Fruit fly (Drosophila melanogaster) whole organism, prepupa: ENCODE measurements around the gene CG2767.

Source experiments
- CG10631 ChIP-seq: fragments of 200-800 bp; sonication (Bioruptor generic); optimal IDR thresholded peaks from 2 replicates; lab custom pipeline; 2016; ENCODE audit warnings: missing biosample characterization, missing genetic modification characterization
- CG10669 ChIP-seq: fragments of 200-800 bp; sonication (Bioruptor generic); optimal IDR thresholded peaks from 3 replicates; lab custom pipeline; 2018; ENCODE audit warnings: missing biosample characterization, mild to moderate bottlenecking, missing genetic modification characterization, moderate library complexity
- CG11294 ChIP-seq: fragments of 200-800 bp; sonication (Bioruptor generic); IDR thresholded peaks from 2 replicates; pipeline ENCODE4 v1.3.6; 2022; ENCODE audit warnings: missing biosample characterization, missing genetic modification characterization
- CG11902 ChIP-seq: fragments of 200-800 bp; sonication (Bioruptor generic); optimal IDR thresholded peaks from 3 replicates; lab custom pipeline; 2016; ENCODE audit warnings: missing biosample characterization, missing genetic modification characterization
- CG15336 ChIP-seq: fragments of 200-800 bp; sonication (Bioruptor generic); IDR thresholded peaks from 2 replicates; pipeline ENCODE4 v1.3.6; 2022; ENCODE audit warnings: missing biosample characterization, missing genetic modification characterization
- CG1621 ChIP-seq: fragments of 200-800 bp; sonication (Bioruptor generic); optimal IDR thresholded peaks from 3 replicates; lab custom pipeline; 2018; ENCODE audit warnings: missing biosample characterization, mild to moderate bottlenecking, missing genetic modification characterization
- CG16779 ChIP-seq: fragments of 200-800 bp; sonication (Bioruptor generic); optimal IDR thresholded peaks from 3 replicates; lab custom pipeline; 2017; ENCODE audit warnings: missing biosample characterization, mild to moderate bottlenecking, missing genetic modification characterization
- CG3032 ChIP-seq: fragments of 200-800 bp; optimal IDR thresholded peaks from 2 replicates; lab custom pipeline; 2019; ENCODE audit warnings: missing biosample characterization, mild to moderate bottlenecking, missing genetic modification characterization, moderate library complexity
- CG31627 ChIP-seq: fragments of 200-800 bp; sonication (Bioruptor generic); optimal IDR thresholded peaks from 3 replicates; lab custom pipeline; 2016; ENCODE audit warnings: missing biosample characterization, missing genetic modification characterization
- CG3919 ChIP-seq: fragments of 200-800 bp; sonication (Bioruptor generic); optimal IDR thresholded peaks from 3 replicates; lab custom pipeline; 2016; ENCODE audit warnings: missing biosample characterization, missing genetic modification characterization
- CG4318 ChIP-seq: fragments of 200-800 bp; sonication (Bioruptor generic); optimal IDR thresholded peaks from 3 replicates; lab custom pipeline; 2017; ENCODE audit warnings: missing biosample characterization, mild to moderate bottlenecking, missing genetic modification characterization
- CG6163 ChIP-seq: fragments of 200-800 bp; sonication (Bioruptor generic); IDR thresholded peaks from 3 replicates; pipeline ENCODE4 v1.3.6; 2022; ENCODE audit warnings: missing biosample characterization, missing genetic modification characterization
- CG6276 ChIP-seq: fragments of 200-800 bp; sonication (Bioruptor generic); optimal IDR thresholded peaks from 2 replicates; lab custom pipeline; 2017; ENCODE audit warnings: missing biosample characterization, mild to moderate bottlenecking, missing genetic modification characterization
- CG6792 ChIP-seq: fragments of 200-800 bp; sonication (Bioruptor generic); optimal IDR thresholded peaks from 3 replicates; lab custom pipeline; 2016; ENCODE audit warnings: missing biosample characterization, missing genetic modification characterization
- CG6808 ChIP-seq: fragments of 200-800 bp; sonication (Bioruptor generic); optimal IDR thresholded peaks from 3 replicates; lab custom pipeline; 2017; ENCODE audit warnings: missing biosample characterization, missing genetic modification characterization, mild to moderate bottlenecking, moderate library complexity, missing genetic modification reagents
- CG6854 ChIP-seq: fragments of 200-800 bp; sonication (Bioruptor generic); optimal IDR thresholded peaks from 2 replicates; lab custom pipeline; 2017; ENCODE audit warnings: missing biosample characterization, mild to moderate bottlenecking, missing genetic modification characterization
- CG7368 ChIP-seq: fragments of 200-800 bp; sonication (Bioruptor generic); optimal IDR thresholded peaks from 3 replicates; lab custom pipeline; 2016; ENCODE audit warnings: missing biosample characterization, missing genetic modification characterization
- CG8119 ChIP-seq: fragments of 200-800 bp; sonication (Bioruptor generic); IDR thresholded peaks from 3 replicates; pipeline ENCODE4 v1.3.6; 2022; ENCODE audit warnings: missing biosample characterization, missing genetic modification characterization
- CG8319 ChIP-seq: fragments of 200-800 bp; sonication (Bioruptor generic); optimal IDR thresholded peaks from 3 replicates; lab custom pipeline; 2016; ENCODE audit warnings: missing biosample characterization, missing genetic modification characterization
- CG8632 ChIP-seq: fragments of 200-800 bp; sonication (Bioruptor generic); optimal IDR thresholded peaks from 3 replicates; lab custom pipeline; 2016; ENCODE audit warnings: missing biosample characterization, missing genetic modification characterization
- CG9139 ChIP-seq: fragments of 200-800 bp; sonication (Bioruptor generic); optimal IDR thresholded peaks from 3 replicates; lab custom pipeline; 2017; ENCODE audit warnings: missing biosample characterization, mild to moderate bottlenecking, missing genetic modification characterization
- Eip75B ChIP-seq: fragments of 200-800 bp; sonication (Bioruptor generic); optimal IDR thresholded peaks from 3 replicates; lab custom pipeline; 2016; ENCODE audit warnings: missing biosample characterization, missing genetic modification characterization
- Eip78C ChIP-seq: fragments of 200-800 bp; sonication (Bioruptor generic); peaks from one replicate; lab custom pipeline; 2016; ENCODE audit warnings: missing biosample characterization, missing genetic modification characterization
- Eip93F ChIP-seq: fragments of 200-800 bp; sonication (Bioruptor generic); optimal IDR thresholded peaks from 2 replicates; lab custom pipeline; 2016; ENCODE audit warnings: missing biosample characterization, mild to moderate bottlenecking, missing genetic modification characterization
- Ets21C ChIP-seq: fragments of 200-800 bp; sonication (Bioruptor generic); optimal IDR thresholded peaks from 3 replicates; lab custom pipeline; 2016; ENCODE audit warnings: missing biosample characterization, missing genetic modification characterization
- Ets96B ChIP-seq: fragments of 200-800 bp; optimal IDR thresholded peaks from 2 replicates; lab custom pipeline; 2019; ENCODE audit warnings: missing biosample characterization, mild to moderate bottlenecking, missing genetic modification characterization, moderate library complexity
- Gug ChIP-seq: fragments of 200-800 bp; sonication (Bioruptor generic); IDR thresholded peaks from 2 replicates; pipeline ENCODE4 v1.3.6; 2022; ENCODE audit warnings: missing biosample characterization, missing genetic modification characterization
- Hr38 ChIP-seq: sonication (Bioruptor generic); optimal IDR thresholded peaks from 2 replicates; lab custom pipeline; 2016; ENCODE audit warnings: missing biosample characterization, missing genetic modification characterization
- Hr39 ChIP-seq: fragments of 200-800 bp; sonication (Bioruptor generic); optimal IDR thresholded peaks from 2 replicates; lab custom pipeline; 2016; ENCODE audit warnings: missing biosample characterization, missing genetic modification characterization
- Lpt ChIP-seq: fragments of 200-800 bp; sonication (Bioruptor generic); optimal IDR thresholded peaks from 3 replicates; lab custom pipeline; 2016; ENCODE audit warnings: missing biosample characterization, missing genetic modification characterization
- Met ChIP-seq: fragments of 200-800 bp; sonication (Bioruptor generic); optimal IDR thresholded peaks from 3 replicates; lab custom pipeline; 2016; ENCODE audit warnings: missing biosample characterization, missing genetic modification characterization
- OdsH ChIP-seq: fragments of 200-800 bp; sonication (Bioruptor generic); optimal IDR thresholded peaks from 3 replicates; lab custom pipeline; 2016; ENCODE audit warnings: missing biosample characterization, missing genetic modification characterization
- Smox ChIP-seq: fragments of 200-800 bp; sonication (Bioruptor generic); optimal IDR thresholded peaks from 3 replicates; lab custom pipeline; 2016; ENCODE audit warnings: missing biosample characterization, missing genetic modification characterization
- Sox102F ChIP-seq: fragments of 200-800 bp; sonication (Bioruptor generic); optimal IDR thresholded peaks from 2 replicates; lab custom pipeline; 2016; ENCODE audit warnings: missing biosample characterization, mild to moderate bottlenecking, missing genetic modification characterization
- Sox14 ChIP-seq: fragments of 200-800 bp; sonication (Bioruptor generic); optimal IDR thresholded peaks from 3 replicates; lab custom pipeline; 2016; ENCODE audit warnings: missing biosample characterization, missing genetic modification characterization
- acj6 ChIP-seq: fragments of 200-800 bp; sonication (Bioruptor generic); optimal IDR thresholded peaks from 3 replicates; lab custom pipeline; 2016; ENCODE audit warnings: missing biosample characterization, missing genetic modification characterization
- cyc ChIP-seq: fragments of 200-800 bp; sonication (Bioruptor generic); optimal IDR thresholded peaks from 3 replicates; lab custom pipeline; 2016; ENCODE audit warnings: missing biosample characterization, missing genetic modification characterization
- dac ChIP-seq: fragments of 200-800 bp; sonication (Bioruptor generic); optimal IDR thresholded peaks from 2 replicates; lab custom pipeline; 2017; ENCODE audit warnings: missing biosample characterization, mild to moderate bottlenecking, missing genetic modification characterization
- dsx ChIP-seq: fragments of 200-800 bp; optimal IDR thresholded peaks from 3 replicates; lab custom pipeline; 2019; ENCODE audit warnings: missing biosample characterization, mild to moderate bottlenecking, missing genetic modification characterization, moderate library complexity; ENCODE audit not compliant: poor library complexity, severe bottlenecking
- eg ChIP-seq: fragments of 200-800 bp; sonication (Bioruptor generic); IDR thresholded peaks from 3 replicates; pipeline ENCODE4 v1.3.6; 2022; ENCODE audit warnings: missing biosample characterization, missing genetic modification characterization
- esn ChIP-seq: fragments of 200-800 bp; sonication (Bioruptor generic); optimal IDR thresholded peaks from 2 replicates; lab custom pipeline; 2016; ENCODE audit warnings: missing biosample characterization, mild to moderate bottlenecking, missing genetic modification characterization, moderate library complexity
- fd59A ChIP-seq: fragments of 200-800 bp; sonication (Bioruptor generic); optimal IDR thresholded peaks from 2 replicates; lab custom pipeline; 2017; ENCODE audit warnings: missing biosample characterization, mild to moderate bottlenecking, missing genetic modification characterization, missing genetic modification reagents
- fd85E ChIP-seq: fragments of 200-800 bp; sonication (Bioruptor generic); optimal IDR thresholded peaks from 3 replicates; lab custom pipeline; 2016; ENCODE audit warnings: missing biosample characterization, missing genetic modification characterization
- lz ChIP-seq: fragments of 200-800 bp; sonication (Bioruptor generic); optimal IDR thresholded peaks from 3 replicates; lab custom pipeline; 2016; ENCODE audit warnings: missing biosample characterization, missing genetic modification characterization
- net ChIP-seq: fragments of 200-800 bp; sonication (Bioruptor generic); optimal IDR thresholded peaks from 3 replicates; lab custom pipeline; 2016; ENCODE audit warnings: missing biosample characterization, missing genetic modification characterization
- pdm3 ChIP-seq: fragments of 200-800 bp; sonication (Bioruptor generic); optimal IDR thresholded peaks from 3 replicates; lab custom pipeline; 2016; ENCODE audit warnings: missing biosample characterization, missing genetic modification characterization
- salr ChIP-seq, 2 experiments: fragments of 200-800 bp; sonication (Bioruptor generic); optimal IDR thresholded peaks; 3 replicates each; lab custom pipeline; 2016 to 2018; ENCODE audit warnings: missing biosample characterization in 2 of 2, missing genetic modification characterization in 2 of 2, mild to moderate bottlenecking in 1 of 2
- spab ChIP-seq: fragments of 200-800 bp; sonication (Bioruptor generic); optimal IDR thresholded peaks from 2 replicates; lab custom pipeline; 2017; ENCODE audit warnings: missing biosample characterization, mild to moderate bottlenecking, missing genetic modification characterization, missing genetic modification reagents
- ss ChIP-seq, 2 experiments: fragments of 200-800 bp; sonication (Bioruptor generic); optimal IDR thresholded peaks; 2 replicates in 1 of 2; 3 replicates in 1 of 2; lab custom pipeline; 2017 to 2018; ENCODE audit warnings: mild to moderate bottlenecking in 2 of 2, missing biosample characterization in 2 of 2, missing genetic modification characterization in 2 of 2, moderate library complexity in 1 of 2
- svp ChIP-seq: fragments of 200-800 bp; sonication (Bioruptor generic); peaks from one replicate; lab custom pipeline; 2016; ENCODE audit warnings: missing biosample characterization, missing genetic modification characterization
- topi ChIP-seq: fragments of 200-800 bp; sonication (Bioruptor generic); optimal IDR thresholded peaks from 3 replicates; lab custom pipeline; 2016; ENCODE audit warnings: missing biosample characterization, missing genetic modification characterization
- vri ChIP-seq: fragments of 200-800 bp; sonication (Bioruptor generic); optimal IDR thresholded peaks from 3 replicates; lab custom pipeline; 2016; ENCODE audit warnings: missing biosample characterization, mild to moderate bottlenecking, missing genetic modification characterization

The CG2767 gene

DNA sequence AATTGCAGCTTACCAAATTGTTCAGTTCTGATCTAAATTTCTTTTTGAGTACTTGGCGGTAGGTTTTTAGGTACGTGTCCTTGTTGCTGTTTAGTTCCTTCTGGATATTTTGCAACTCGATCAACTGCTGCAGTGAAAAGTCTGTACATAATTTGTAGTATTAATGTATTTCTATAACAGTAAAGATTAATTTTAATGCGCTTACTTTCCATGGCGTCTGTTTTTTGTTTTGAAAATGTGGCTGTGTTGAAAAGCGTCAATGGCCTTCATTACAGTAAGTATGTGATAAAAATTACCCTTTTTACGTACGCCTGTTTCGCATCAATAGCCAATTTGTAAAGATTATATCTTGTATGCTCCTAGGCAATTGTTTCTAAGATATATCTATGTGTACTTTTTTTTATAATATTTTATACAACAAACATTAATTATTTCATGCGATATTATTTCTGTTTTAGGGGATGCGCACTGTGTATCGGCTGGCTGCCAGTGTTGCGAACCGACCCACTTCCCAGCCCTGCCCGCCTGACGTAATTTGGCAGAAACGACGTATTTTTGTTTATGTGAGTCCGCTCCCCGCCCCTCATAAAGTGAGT is 6.7 kb downstream of the CG2767 start, which contains the start of the genes Kmn2 and CG2698:
Gene Kmn2 (minus strand): TSS at position 236 of the 596 bp plus-strand sequence.
Gene CG2698 (plus strand): TSS at position 489 of the 596 bp plus-strand sequence.
- TF ChIP-seq Ets21C (GFP tag; lab: Kevin White, UChicago) (peak; percentile 91), dac (GFP tag; lab: Kevin White, UChicago) (peak; percentile 81), svp (GFP tag; lab: Kevin White, UChicago) (peak; percentile 98), Eip78C (GFP tag; lab: Kevin White, UChicago) (peak; percentile 98), CG8632 (GFP tag; lab: Kevin White, UChicago) (peak; percentile 97), CG10631 (GFP tag; lab: Kevin White, UChicago) (peak; percentile 97), ss (GFP tag; optimal IDR thresholded peaks at IDR 0.05; lab: Kevin White, UChicago) (peak; percentile 90 to 93), CG3919 (peak; percentile 98), CG9139 (GFP tag; lab: Kevin White, UChicago) (peak; percentile 89), CG6163 (GFP tag; lab: Robert Waterston, UW) (peak; percentile 98), fd85E (peak; percentile 88), CG16779 (tag; lab: Kevin White, UChicago) (peak; percentile 89), Lpt (GFP tag; lab: Kevin White, UChicago) (peak; percentile 88), lz (GFP tag; lab: Kevin White, UChicago) (peak; percentile 96), CG6808 (GFP tag; lab: Kevin White, UChicago) (peak; percentile 92), Hr39 (GFP tag; lab: Kevin White, UChicago) (peak; percentile 93), Sox14 (GFP tag; lab: Kevin White, UChicago) (peak; percentile 94), CG6854 (GFP tag; lab: Kevin White, UChicago) (peak; percentile 93), Gug (peak; percentile 95), CG11902 (GFP tag; lab: Kevin White, UChicago) (peak; percentile 96), CG6792 (GFP tag; lab: Kevin White, UChicago) (peak; percentile 96), acj6 (GFP tag; lab: Kevin White, UChicago) (peak; percentile 97), pdm3 (GFP tag; lab: Kevin White, UChicago) (peak; percentile 94), cyc (GFP tag; lab: Kevin White, UChicago) (peak; percentile 95), dsx (GFP tag; lab: Kevin White, UChicago) (peak; percentile 88), CG8319 (peak; percentile 95), CG6276 (GFP tag; lab: Kevin White, UChicago) (peak; percentile 92), Smox (GFP tag; lab: Kevin White, UChicago) (peak; percentile 95), Sox102F (peak; percentile 95), vri (GFP tag; lab: Kevin White, UChicago) (peak; percentile 98), esn (GFP tag; lab: Kevin White, UChicago) (peak; percentile 97), Eip93F (GFP tag; lab: Kevin White, UChicago) (peak; percentile 86), Hr38 (GFP tag; lab: Kevin White, UChicago) (no peak), topi (peak; percentile 96), CG3032 (tag; lab: Kevin White, UChicago) (peak; percentile 95), CG10669 (GFP tag; lab: Kevin White, UChicago) (peak; percentile 95), spab (GFP tag; lab: Kevin White, UChicago) (no peak), Eip75B (GFP tag; lab: Kevin White, UChicago) (peak; percentile 94), CG11294 (GFP tag; lab: Robert Waterston, UW) (peak; percentile 95), CG15336 (peak; percentile 97), OdsH (GFP tag; lab: Kevin White, UChicago) (peak; percentile 97), CG31627 (peak; percentile 95), Met (GFP tag; lab: Kevin White, UChicago) (peak; percentile 96), fd59A (peak; percentile 90), CG7368 (GFP tag; lab: Kevin White, UChicago) (peak; percentile 94), CG4318 (GFP tag; lab: Kevin White, UChicago) (peak; percentile 91), net (GFP tag; lab: Kevin White, UChicago) (peak; percentile 94), salr (GFP tag; optimal IDR thresholded peaks at IDR 0.05; lab: Kevin White, UChicago) (peak; percentile 87 to 91), CG1621 (tag; lab: Kevin White, UChicago) (peak; percentile 91), Ets96B (tag; lab: Kevin White, UChicago) (peak; percentile 96), CG8119 (GFP tag; lab: Robert Waterston, UW) (peak; percentile 97), eg (GFP tag; lab: Robert Waterston, UW) (peak; percentile 97)
